Fruit fly (Drosophila melanogaster): ENCODE measurements around the gene CG5645.

The CG5645 gene

dm6 chr3L:12118156-12118555 is 18.4 kb downstream of the CG5645 start, which contains the start of gene ssp (continued):
- TF ChIP-seq CG11456 (GFP tag; IDR thresholded peaks at IDR 0.05) (no peak), CG2129 (GFP tag; IDR thresholded peaks at IDR 0.05; ENCODE audit: partially characterized antibody) (peak; percentile 75), CG8924 (tag; optimal IDR thresholded peaks at IDR 0.05) (peak; percentile 4), CG6254 (GFP tag; optimal IDR thresholded peaks at IDR 0.05) (no peak), dpn (GFP tag; optimal IDR thresholded peaks at IDR 0.05) (no peak), pum (GFP tag; optimal IDR thresholded peaks at IDR 0.05) (no peak), CG34422 (GFP tag; IDR thresholded peaks at IDR 0.05) (peak; percentile 20; the same call in 1 of the 3 replicates), Opbp (GFP tag; IDR thresholded peaks at IDR 0.05; ENCODE audit: partially characterized antibody) (peak; percentile 86), Bgb (GFP tag; IDR thresholded peaks at IDR 0.05; ENCODE audit: partially characterized antibody) (peak; percentile 82), Ssrp (tag; optimal IDR thresholded peaks at IDR 0.05) (no peak), gsb (GFP tag; IDR thresholded peaks at IDR 0.05) (no peak), Hr51 (GFP tag; optimal IDR thresholded peaks at IDR 0.05) (no peak), CG12391 (tag; optimal IDR thresholded peaks at IDR 0.05) (peak; percentile 21), trem (tag; optimal IDR thresholded peaks at IDR 0.05) (peak; percentile 41), CG11247 (GFP tag; IDR thresholded peaks at IDR 0.05) (no peak), CG12071 (GFP tag; optimal IDR thresholded peaks at IDR 0.05) (no peak), CG14860 (GFP tag; IDR thresholded peaks at IDR 0.05; ENCODE audit: partially characterized antibody) (peak; percentile 73), Poxn (GFP tag; IDR thresholded peaks at IDR 0.05) (no peak), BtbVII (GFP tag; optimal IDR thresholded peaks at IDR 0.05) (no peak), MBD-R2 (GFP tag; IDR thresholded peaks at IDR 0.05) (peak; percentile 75), CG4360 (GFP tag; IDR thresholded peaks at IDR 0.05) (0 out of 2 replicates have a peak, but pooled peaks have one; percentile 14), zfh2 (GFP tag; optimal IDR thresholded peaks at IDR 0.05) (no peak), chinmo (GFP tag; IDR thresholded peaks at IDR 0.05; ENCODE audit: partially characterized antibody) (0 out of 4 replicates have a peak, but pooled peaks have one; percentile 27), Doc3 (GFP tag; IDR thresholded peaks at IDR 0.05; ENCODE audit: partially characterized antibody) (peak; percentile 79), nom (GFP tag; optimal IDR thresholded peaks at IDR 0.05) (no peak), sens (GFP tag) (peak; percentile 7), CG3838 (GFP tag; optimal IDR thresholded peaks at IDR 0.05) (no peak), en (GFP tag; optimal IDR thresholded peaks at IDR 0.05) (no peak), CG34224 (GFP tag; IDR thresholded peaks at IDR 0.05; ENCODE audit: partially characterized antibody) (peak; percentile 88), CG7987 (GFP tag; optimal IDR thresholded peaks at IDR 0.05) (no peak), Xbp1 (GFP tag; optimal IDR thresholded peaks at IDR 0.05) (no peak), mld (GFP tag; IDR thresholded peaks at IDR 0.05; ENCODE audit: partially characterized antibody) (peak; percentile 66; the same call in 1 of the 3 replicates), ato (GFP tag; IDR thresholded peaks at IDR 0.05; ENCODE audit: partially characterized antibody) (peak; percentile 56; the same call in 1 of the 2 replicates), Pdp1 (GFP tag; optimal IDR thresholded peaks at IDR 0.05) (peak in 1 of 2 experiments; percentile 47), Fer2 (tag; optimal IDR thresholded peaks at IDR 0.05) (no peak), CG12659 (GFP tag; optimal IDR thresholded peaks at IDR 0.05) (peak; percentile 14), Dll (GFP tag; IDR thresholded peaks at IDR 0.05; ENCODE audit: partially characterized antibody) (peak; percentile 91), hb (GFP tag; IDR thresholded peaks at IDR 0.05; ENCODE audit: partially characterized antibody) (peak; percentile 60; the same call in 1 of the 3 replicates), onecut (GFP tag; IDR thresholded peaks at IDR 0.05) (peak; percentile 30; the same call in 1 of the 2 replicates), ac (GFP tag; optimal IDR thresholded peaks at IDR 0.05) (no peak), pzg (GFP tag; optimal IDR thresholded peaks at IDR 0.05) (peak; percentile 50), Doc2 (GFP tag; IDR thresholded peaks at IDR 0.05) (no peak), CG6791 (GFP tag; IDR thresholded peaks at IDR 0.05; ENCODE audit: partially characterized antibody) (peak; percentile 81), unc-4 (GFP tag; IDR thresholded peaks at IDR 0.05; ENCODE audit: partially characterized antibody) (peak; percentile 89), MESR4 (GFP tag; optimal IDR thresholded peaks at IDR 0.05) (peak; percentile 82), knrl (GFP tag; IDR thresholded peaks at IDR 0.05; ENCODE audit: partially characterized antibody) (peak; percentile 74; the same call in 2 of the 3 replicates), HLH4C (GFP tag; IDR thresholded peaks at IDR 0.05; ENCODE audit: partially characterized antibody) (peak; percentile 78), CG16813 (GFP tag; IDR thresholded peaks at IDR 0.05; ENCODE audit: partially characterized antibody) (peak; percentile 68)
